Worm (Caenorhabditis elegans): Measurements from ENCODE around the gene C48B4.8.

DNA sequence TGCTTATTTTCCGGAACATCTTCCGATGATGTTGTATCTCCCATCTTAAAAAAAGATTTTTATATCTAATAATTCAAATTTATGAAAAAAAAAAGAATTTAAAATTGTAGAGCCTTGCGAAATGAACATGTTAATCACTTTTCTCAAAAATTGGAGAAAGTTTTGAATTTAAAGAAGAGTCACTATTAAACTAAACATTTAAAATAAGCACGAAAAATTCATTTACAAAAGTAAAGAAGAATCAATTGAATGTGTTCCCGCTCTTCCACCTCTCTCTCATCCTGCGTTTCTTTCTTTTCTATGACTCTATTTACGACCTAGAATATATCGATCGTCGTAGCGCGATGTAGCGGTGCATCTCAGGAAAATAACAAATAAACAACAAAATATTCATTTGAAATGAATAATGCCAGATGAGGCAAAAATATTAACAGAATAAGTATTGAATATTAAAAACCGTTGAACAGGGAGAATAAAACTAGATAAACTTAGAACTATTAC, 22.4 kb downstream of the C48B4.8 start, which contains the start of gene ZK1098.3:
- TF ChIP-seq fkh-10 (GFP tag; optimal IDR thresholded peaks at IDR 0.05) (no peak), ceh-24 (tag; optimal IDR thresholded peaks at IDR 0.05) (no peak), pha-4 (tag; optimal IDR thresholded peaks at IDR 0.05) (no peak), sox-4 (tag; optimal IDR thresholded peaks at IDR 0.05) (no peak), dmd-4 (tag; optimal IDR thresholded peaks at IDR 0.05; ENCODE audit: borderline replicate concordance) (no peak), dve-1 (tag; optimal IDR thresholded peaks at IDR 0.05) (no peak), elt-2 (tag; optimal IDR thresholded peaks at IDR 0.05) (no peak), pat-9 (tag; optimal IDR thresholded peaks at IDR 0.05) (no peak), fax-1 (tag; optimal IDR thresholded peaks at IDR 0.05) (no peak), madf-2 (tag; optimal IDR thresholded peaks at IDR 0.05) (no peak), fkh-6 (tag; optimal IDR thresholded peaks at IDR 0.05) (no peak), tbx-2 (tag; optimal IDR thresholded peaks at IDR 0.05) (no peak)
